Worm (Caenorhabditis elegans): ENCODE measurements around the gene T22D1.5.

The T22D1.5 gene

DNA sequence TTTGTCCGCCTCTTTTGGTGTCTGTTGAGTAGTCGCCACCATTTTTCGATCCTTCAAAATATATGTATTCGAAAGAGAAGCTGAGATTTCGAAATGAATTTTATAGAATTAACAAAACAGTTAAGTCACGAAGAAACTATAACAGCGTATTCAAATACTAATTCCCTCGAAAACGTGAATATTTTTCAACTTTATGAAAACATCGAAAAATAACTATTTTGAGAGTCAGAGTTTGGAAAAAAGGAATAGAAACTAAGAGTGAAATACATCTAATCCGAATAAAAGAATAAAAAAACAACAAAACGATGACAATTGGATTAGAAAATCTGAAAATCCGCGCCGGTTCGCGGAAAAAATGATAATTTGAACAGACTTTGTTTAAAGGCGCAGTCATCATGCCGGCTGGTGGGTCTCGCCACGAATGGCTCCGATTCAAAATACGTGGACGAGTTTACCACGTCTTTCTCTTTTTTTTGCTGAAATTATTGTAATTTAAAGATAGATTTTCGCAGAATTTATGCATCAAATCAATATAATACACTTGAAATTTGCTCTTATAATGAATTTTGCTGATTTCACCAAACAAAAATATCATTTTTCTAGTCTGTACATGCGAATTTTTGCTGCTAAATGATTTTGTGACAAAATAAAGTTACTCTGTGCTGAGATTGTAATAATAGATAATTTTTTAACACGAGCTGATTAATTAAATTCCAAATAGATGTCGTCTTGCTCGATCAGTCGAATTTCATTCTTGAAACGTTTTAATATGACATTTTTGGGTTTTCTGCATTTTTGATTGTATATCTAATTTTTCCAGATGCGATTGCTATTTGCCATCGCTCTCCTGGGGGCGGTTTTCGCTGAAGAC lies 6.3 kb downstream of the T22D1.5 start, which contains the start of the genes rpn-1 and ribo-1:
rpn-1 (minus strand) TSS at position 51 of the 871 bp plus-strand sequence.
ribo-1 (plus strand) TSS at position 821 of the 871 bp plus-strand sequence.
- TF ChIP-seq mdl-1 (tag; optimal IDR thresholded peaks at IDR 0.05) = no peak
- no peak for TF ChIP-seq fos-1 (tag; optimal IDR thresholded peaks at IDR 0.05)
- TF ChIP-seq nhr-12 (tag; optimal IDR thresholded peaks at IDR 0.05) = no peak
- no peak for TF ChIP-seq egl-27 (tag; optimal IDR thresholded peaks at IDR 0.05)
- TF ChIP-seq mml-1 (tag; optimal IDR thresholded peaks at IDR 0.05) = no peak
- no peak for TF ChIP-seq nhr-23 (tag; optimal IDR thresholded peaks at IDR 0.05)
- no peak for TF ChIP-seq jun-1 (tag; optimal IDR thresholded peaks at IDR 0.05)
- no peak for TF ChIP-seq aly-2 (tag; optimal IDR thresholded peaks at IDR 0.05)
- no peak for TF ChIP-seq nhr-43 (tag; optimal IDR thresholded peaks at IDR 0.05; ENCODE audit: poor library complexity, severe bottlenecking)
- TF ChIP-seq nhr-11 (tag; optimal IDR thresholded peaks at IDR 0.05) = no peak
- TF ChIP-seq tbx-2 (tag; optimal IDR thresholded peaks at IDR 0.05) = no peak
- no peak for TF ChIP-seq ceh-28 (tag; optimal IDR thresholded peaks at IDR 0.05)
- TF ChIP-seq ceh-9 (tag; optimal IDR thresholded peaks at IDR 0.05) = no peak
- no peak for TF ChIP-seq fkh-2 (tag; optimal IDR thresholded peaks at IDR 0.05)
- peak; percentile 2 for TF ChIP-seq ama-1 (optimal IDR thresholded peaks at IDR 0.05)
- TF ChIP-seq fkh-10 (GFP tag; optimal IDR thresholded peaks at IDR 0.05) = no peak
- no peak for TF ChIP-seq unc-62 (GFP tag; optimal IDR thresholded peaks at IDR 0.05)
- no peak for TF ChIP-seq nhr-28 (tag; optimal IDR thresholded peaks at IDR 0.05)
- TF ChIP-seq nhr-67 (tag; optimal IDR thresholded peaks at IDR 0.05) = no peak
- no peak for TF ChIP-seq lsy-12 (tag; optimal IDR thresholded peaks at IDR 0.05)
- TF ChIP-seq nfya-1 (tag; optimal IDR thresholded peaks at IDR 0.05; ENCODE audit: insufficient read depth) = peak; percentile 68
- peak; percentile 65 for TF ChIP-seq lin-39 (tag; optimal IDR thresholded peaks at IDR 0.05)
- TF ChIP-seq elt-1 (tag; optimal IDR thresholded peaks at IDR 0.05) = no peak
- TF ChIP-seq daf-12 (tag; optimal IDR thresholded peaks at IDR 0.05) = no peak
- no peak for TF ChIP-seq elt-3 (tag; optimal IDR thresholded peaks at IDR 0.05)
- peak; percentile 17 for TF ChIP-seq snpc-4 (tag; optimal IDR thresholded peaks at IDR 0.05)
- TF ChIP-seq nhr-25 (tag; optimal IDR thresholded peaks at IDR 0.05) = no peak
- TF ChIP-seq ceh-16 (tag; optimal IDR thresholded peaks at IDR 0.05) = no peak
- TF ChIP-seq nhr-76 (tag; optimal IDR thresholded peaks at IDR 0.05) = no peak
- TF ChIP-seq R02D3.7 (tag; optimal IDR thresholded peaks at IDR 0.05) = no peak
- TF ChIP-seq ztf-11 (tag; optimal IDR thresholded peaks at IDR 0.05) = no peak
- TF ChIP-seq zag-1 (tag; optimal IDR thresholded peaks at IDR 0.05) = no peak
- no peak for TF ChIP-seq nhr-237 (tag; optimal IDR thresholded peaks at IDR 0.05)
- peak; percentile 99 for TF ChIP-seq skn-1 (tag; optimal IDR thresholded peaks at IDR 0.05)
- no peak for TF ChIP-seq unc-39 (tag; optimal IDR thresholded peaks at IDR 0.05)
- TF ChIP-seq ceh-82 (tag; optimal IDR thresholded peaks at IDR 0.05) = no peak
- TF ChIP-seq pha-4 (tag; optimal IDR thresholded peaks at IDR 0.05) = peak; percentile 55
- no peak for TF ChIP-seq eor-1 (tag; optimal IDR thresholded peaks at IDR 0.05)
- TF ChIP-seq sea-2 (GFP tag; optimal IDR thresholded peaks at IDR 0.05) = no peak
- TF ChIP-seq lin-15B (tag; optimal IDR thresholded peaks at IDR 0.05) = peak; percentile 55
- peak; percentile 53 for TF ChIP-seq hmg-11 (tag; optimal IDR thresholded peaks at IDR 0.05)
- TF ChIP-seq pqm-1 (tag; optimal IDR thresholded peaks at IDR 0.05) = no peak
- TF ChIP-seq egl-5 (tag; optimal IDR thresholded peaks at IDR 0.05) = peak; percentile 39
- TF ChIP-seq elt-2 (tag; optimal IDR thresholded peaks at IDR 0.05) = peak; percentile 15
- no peak for TF ChIP-seq nhr-77 (tag; optimal IDR thresholded peaks at IDR 0.05)
- no peak for TF ChIP-seq ZK546.5 (tag; optimal IDR thresholded peaks at IDR 0.05)
- no peak for TF ChIP-seq ztf-4 (tag; optimal IDR thresholded peaks at IDR 0.05)

Measured in whole organism, L3 larva.